Worm (Caenorhabditis elegans): ENCODE measurements around the gene srt-33.

The srt-33 gene

DNA sequence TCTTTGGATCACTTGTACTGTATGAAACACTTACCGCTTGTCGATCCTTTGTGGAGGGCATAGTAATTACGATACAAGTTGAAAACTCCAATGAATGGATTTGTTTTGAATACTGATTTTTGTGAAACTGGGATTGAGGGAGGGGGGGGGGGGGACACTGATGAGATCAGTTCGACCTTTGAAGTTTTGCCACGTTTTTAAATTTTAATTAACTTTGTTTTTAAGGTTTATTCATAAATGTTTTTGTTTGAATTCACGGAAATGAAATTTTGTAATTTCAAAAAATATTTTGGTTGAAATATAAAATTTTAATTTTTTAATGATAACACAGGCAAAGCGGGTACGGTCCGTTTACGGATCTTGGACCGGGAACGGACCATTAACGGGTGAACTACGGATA lies 43.7 kb downstream of the srt-33 start, which contains the start of gene ent-3:
ent-3 (minus strand) TSS at position 101 of the 400 bp plus-strand sequence.
- TF ChIP-seq nhr-25 (tag; optimal IDR thresholded peaks at IDR 0.05; ENCODE audit: borderline replicate concordance, insufficient read depth) (no peak), tag-97 (GFP tag; IDR thresholded peaks at IDR 0.05) (no peak), snpc-4 (tag; optimal IDR thresholded peaks at IDR 0.05) (no peak), F26F4.8 (GFP tag; conservative IDR thresholded peaks at IDR 0.05) (no peak), ZK337.2 (GFP tag; IDR thresholded peaks at IDR 0.05) (no peak), dmd-8 (GFP tag; IDR thresholded peaks at IDR 0.05) (no peak), php-3 (GFP tag; IDR thresholded peaks at IDR 0.05) (no peak), lin-15B (tag; optimal IDR thresholded peaks at IDR 0.05) (no peak), gei-8 (GFP tag; optimal IDR thresholded peaks at IDR 0.05) (no peak), F37D6.2 (tag; optimal IDR thresholded peaks at IDR 0.05) (no peak), fkh-10 (GFP tag; optimal IDR thresholded peaks at IDR 0.05) (no peak), sdz-12 (GFP tag; optimal IDR thresholded peaks at IDR 0.05) (no peak), nhr-11 (tag; optimal IDR thresholded peaks at IDR 0.05) (no peak), ctbp-1 (GFP tag; IDR thresholded peaks at IDR 0.05) (no peak), vab-7 (GFP tag; IDR thresholded peaks at IDR 0.05) (no peak), fos-1 (tag; optimal IDR thresholded peaks at IDR 0.05) (no peak), nhr-42 (GFP tag; IDR thresholded peaks at IDR 0.05) (no peak), hif-1 (tag; optimal IDR thresholded peaks at IDR 0.05) (no peak), attf-4 (tag; optimal IDR thresholded peaks at IDR 0.05) (no peak), ZK546.5 (tag; optimal IDR thresholded peaks at IDR 0.05) (no peak)

DNA sequence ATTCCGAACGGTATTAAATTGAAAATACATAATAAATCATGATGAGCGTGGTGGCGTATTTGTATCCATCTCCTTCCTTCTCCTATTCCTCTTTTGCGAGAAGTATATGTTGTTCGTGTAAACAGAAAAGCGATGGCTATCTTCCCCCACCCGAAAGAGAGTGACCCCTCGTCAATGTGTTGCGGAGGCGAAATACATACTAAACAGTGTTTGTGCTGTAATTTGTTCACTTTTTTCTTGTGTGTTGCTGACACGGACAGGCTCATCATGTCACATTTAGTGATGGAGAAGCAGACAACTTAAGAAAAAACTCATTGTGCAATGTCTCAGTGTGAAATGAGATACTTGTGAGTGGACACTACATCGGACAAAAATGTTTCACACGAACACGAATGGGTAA lies 48.0 kb downstream of the srt-33 start:
- TF ChIP-seq attf-4 (tag; optimal IDR thresholded peaks at IDR 0.05): no peak
- no peak for TF ChIP-seq D1046.2 (GFP tag; IDR thresholded peaks at IDR 0.05)
- TF ChIP-seq ces-1 (GFP tag; optimal IDR thresholded peaks at IDR 0.05): no peak
- no peak for TF ChIP-seq egl-43 (GFP tag; IDR thresholded peaks at IDR 0.05)
- no peak for TF ChIP-seq fkh-10 (GFP tag; optimal IDR thresholded peaks at IDR 0.05)
- no peak for TF ChIP-seq pqm-1 (tag; optimal IDR thresholded peaks at IDR 0.05)
- no peak for TF ChIP-seq sdz-12 (GFP tag; optimal IDR thresholded peaks at IDR 0.05)
- TF ChIP-seq dve-1 (tag; optimal IDR thresholded peaks at IDR 0.05; ENCODE audit: insufficient read depth): no peak
- no peak for TF ChIP-seq pha-4 (GFP tag; IDR thresholded peaks at IDR 0.05)
- no peak for TF ChIP-seq pha-4 (tag; optimal IDR thresholded peaks at IDR 0.05)
- TF ChIP-seq mxl-3 (GFP tag; optimal IDR thresholded peaks at IDR 0.05): peak; percentile 12
- TF ChIP-seq unc-62 (GFP tag; optimal IDR thresholded peaks at IDR 0.05 in 1 of 2): peak in 1 of 2 experiments; percentile 24
- no peak for TF ChIP-seq unc-62 (tag; optimal IDR thresholded peaks at IDR 0.05)
- TF ChIP-seq nhr-42 (GFP tag; IDR thresholded peaks at IDR 0.05): no peak
- no peak for TF ChIP-seq nhr-25 (tag; optimal IDR thresholded peaks at IDR 0.05; ENCODE audit: borderline replicate concordance, insufficient read depth)
- TF ChIP-seq ceh-28 (tag; optimal IDR thresholded peaks at IDR 0.05): no peak
- TF ChIP-seq tra-1 (GFP tag; IDR thresholded peaks at IDR 0.05): no peak
- no peak for TF ChIP-seq aly-2 (tag; optimal IDR thresholded peaks at IDR 0.05)
- TF ChIP-seq nhr-41 (GFP tag; IDR thresholded peaks at IDR 0.05): no peak
- no peak for TF ChIP-seq arid-1 (GFP tag; conservative IDR thresholded peaks at IDR 0.05)
- TF ChIP-seq nhr-11 (tag; optimal IDR thresholded peaks at IDR 0.05): no peak
- TF ChIP-seq aha-1 (tag): no peak
- peak; percentile 8 for TF ChIP-seq nhr-28 (tag; optimal IDR thresholded peaks at IDR 0.05)
- TF ChIP-seq ztf-7 (tag; optimal IDR thresholded peaks at IDR 0.05): no peak
- TF ChIP-seq daf-12 (tag; optimal IDR thresholded peaks at IDR 0.05): no peak
- no peak for TF ChIP-seq lin-15B (tag; optimal IDR thresholded peaks at IDR 0.05)
- TF ChIP-seq dmd-6 (GFP tag; IDR thresholded peaks at IDR 0.05): peak; percentile 20; the same call in 1 of the 2 replicates
- peak in 1 of 2 experiments; percentile 56 for TF ChIP-seq daf-16 (GFP tag; optimal IDR thresholded peaks at IDR 0.05)
- peak; percentile 80 for TF ChIP-seq daf-16 (tag; optimal IDR thresholded peaks at IDR 0.05)
- TF ChIP-seq snpc-4 (tag; optimal IDR thresholded peaks at IDR 0.05): no peak
- no peak for TF ChIP-seq daf-19 (GFP tag; conservative IDR thresholded peaks at IDR 0.05)
- no peak for TF ChIP-seq mdt-29 (GFP tag; IDR thresholded peaks at IDR 0.05)
- peak; percentile 10 for TF ChIP-seq hlh-11 (tag; optimal IDR thresholded peaks at IDR 0.05)
- TF ChIP-seq zip-2 (tag; optimal IDR thresholded peaks at IDR 0.05): no peak
- TF ChIP-seq egl-27 (tag; optimal IDR thresholded peaks at IDR 0.05): no peak
- TF ChIP-seq zip-11 (GFP tag; IDR thresholded peaks at IDR 0.05): no peak
- no peak for TF ChIP-seq ceh-82 (tag; optimal IDR thresholded peaks at IDR 0.05)
